Fruit fly (Drosophila melanogaster) whole organism, embryonic: Measurements from ENCODE around the gene CG13137.

Experiments
- BEAF-32 ChIP-seq: fragments of 200-800 bp; sonication (Bioruptor generic); optimal IDR thresholded peaks from 3 replicates; lab custom pipeline; 2017; ENCODE audit warnings: missing biosample characterization, missing genetic modification characterization, mild to moderate bottlenecking, moderate library complexity, missing genetic modification reagents
- Blimp-1 ChIP-seq: fragments of 200-800 bp; sonication (Bioruptor generic); optimal IDR thresholded peaks from 3 replicates; lab custom pipeline; 2018; ENCODE audit warnings: missing biosample characterization, missing genetic modification characterization, mild to moderate bottlenecking, moderate library complexity, missing genetic modification reagents
- CG10274 ChIP-seq: fragments of 200-800 bp; sonication (Bioruptor generic); optimal IDR thresholded peaks from 3 replicates; lab custom pipeline; 2017; ENCODE audit warnings: missing biosample characterization, mild to moderate bottlenecking, missing genetic modification characterization
- CG11456 ChIP-seq: fragments of 200-800 bp; sonication (Bioruptor generic); IDR thresholded peaks from 3 replicates; pipeline ENCODE4 v1.3.6; 2022; ENCODE audit warnings: missing biosample characterization, missing genetic modification characterization
- CG12942 ChIP-seq: fragments of 200-800 bp; sonication (Bioruptor generic); optimal IDR thresholded peaks from 3 replicates; lab custom pipeline; 2016; ENCODE audit warnings: missing biosample characterization, missing genetic modification characterization
- CG14441 ChIP-seq: fragments of 200-800 bp; sonication (Bioruptor generic); IDR thresholded peaks from 2 replicates; pipeline ENCODE4 v1.3.6; 2022; ENCODE audit warnings: missing biosample characterization, missing genetic modification characterization
- CG15514 ChIP-seq: fragments of 200-800 bp; sonication (Bioruptor generic); optimal IDR thresholded peaks from 3 replicates; lab custom pipeline; 2017; ENCODE audit warnings: missing biosample characterization, missing genetic modification characterization, mild to moderate bottlenecking, moderate library complexity, missing genetic modification reagents
- CG1602 ChIP-seq: fragments of 200-800 bp; sonication (Bioruptor generic); optimal IDR thresholded peaks from 3 replicates; lab custom pipeline; 2016; ENCODE audit warnings: missing biosample characterization, missing genetic modification characterization
- CG17328 ChIP-seq: fragments of 200-800 bp; sonication (Bioruptor generic); IDR thresholded peaks from 2 replicates; pipeline ENCODE4 v1.3.6; 2022; ENCODE audit warnings: missing biosample characterization, missing genetic modification characterization
- CG17359 ChIP-seq: fragments of 200-800 bp; sonication (Bioruptor generic); optimal IDR thresholded peaks from 3 replicates; lab custom pipeline; 2018; ENCODE audit warnings: missing biosample characterization, mild to moderate bottlenecking, missing genetic modification characterization, moderate library complexity
- CG2129 ChIP-seq: fragments of 200-800 bp; sonication (Bioruptor generic); IDR thresholded peaks from 2 replicates; pipeline ENCODE4 v1.3.6; 2022; ENCODE audit warnings: missing biosample characterization, missing genetic modification characterization; ENCODE audit not compliant: partially characterized antibody
- CG2199 ChIP-seq: fragments of 200-800 bp; sonication (Bioruptor generic); IDR thresholded peaks from 3 replicates; pipeline ENCODE4 v1.3.6; 2022; ENCODE audit warnings: missing biosample characterization, missing genetic modification characterization
- CG2889 ChIP-seq: fragments of 200-800 bp; sonication (Bioruptor generic); IDR thresholded peaks from 3 replicates; pipeline ENCODE4 v1.3.6; 2022; ENCODE audit warnings: missing biosample characterization, missing genetic modification characterization
- CG33213 ChIP-seq: fragments of 200-800 bp; sonication (Bioruptor generic); optimal IDR thresholded peaks from 3 replicates; lab custom pipeline; 2016; ENCODE audit warnings: missing biosample characterization, missing genetic modification characterization
- CG5953 ChIP-seq: fragments of 200-800 bp; sonication (Bioruptor generic); IDR thresholded peaks from 2 replicates; pipeline ENCODE4 v1.3.6; 2022; ENCODE audit warnings: missing biosample characterization, missing genetic modification characterization
- CG6791 ChIP-seq: fragments of 200-800 bp; sonication (Bioruptor generic); IDR thresholded peaks from 3 replicates; pipeline ENCODE4 v1.3.6; 2022; ENCODE audit warnings: missing biosample characterization, missing genetic modification characterization; ENCODE audit not compliant: partially characterized antibody
- CG7556 ChIP-seq: fragments of 200-800 bp; sonication (Bioruptor generic); optimal IDR thresholded peaks from 2 replicates; lab custom pipeline; 2017; ENCODE audit warnings: missing biosample characterization, mild to moderate bottlenecking, missing genetic modification characterization
- CG7963 ChIP-seq: fragments of 200-800 bp; sonication (Bioruptor generic); IDR thresholded peaks from 3 replicates; pipeline ENCODE4 v1.3.6; 2022; ENCODE audit warnings: missing biosample characterization, missing genetic modification characterization; ENCODE audit not compliant: partially characterized antibody
- CG8089 ChIP-seq: fragments of 200-800 bp; sonication (Bioruptor generic); optimal IDR thresholded peaks from 3 replicates; lab custom pipeline; 2016; ENCODE audit warnings: missing biosample characterization, missing genetic modification characterization
- CG8944 ChIP-seq: fragments of 200-800 bp; sonication (Bioruptor generic); optimal IDR thresholded peaks from 3 replicates; lab custom pipeline; 2016; ENCODE audit warnings: missing biosample characterization, missing genetic modification characterization
- CHES-1-like ChIP-seq: fragments of 200-800 bp; sonication (Bioruptor generic); optimal IDR thresholded peaks from 2 replicates; lab custom pipeline; 2016; ENCODE audit warnings: missing biosample characterization, missing genetic modification characterization
- D ChIP-seq, 2 experiments: fragments of 200-800 bp in 1 of 2; fragments of >200 bp in 1 of 2; sonication (Bioruptor generic) in 1 of 2; optimal IDR thresholded peaks; 2 replicates in 1 of 2; 3 replicates in 1 of 2; lab custom pipeline; 2017; ENCODE audit warnings: mild to moderate bottlenecking in 1 of 2, missing biosample characterization in 1 of 2, missing genetic modification characterization in 1 of 2, missing genetic modification reagents in 1 of 2
- GATAe ChIP-seq: fragments of 200-800 bp; sonication (Bioruptor generic); conservative IDR thresholded peaks from 2 replicates; pipeline ENCODE4 v1.3.6; 2022; ENCODE audit warnings: missing biosample characterization, missing genetic modification characterization
- HHEX ChIP-seq: fragments of 200-800 bp; sonication (Bioruptor generic); optimal IDR thresholded peaks from 3 replicates; lab custom pipeline; 2017; ENCODE audit warnings: missing biosample characterization, mild to moderate bottlenecking, missing genetic modification characterization, missing genetic modification reagents
- HLH54F ChIP-seq: fragments of 200-800 bp; sonication (Bioruptor generic); optimal IDR thresholded peaks from 3 replicates; lab custom pipeline; 2016; ENCODE audit warnings: missing biosample characterization, missing genetic modification characterization
- Hmr ChIP-seq: fragments of 200-800 bp; sonication (Bioruptor generic); optimal IDR thresholded peaks from 3 replicates; lab custom pipeline; 2017; ENCODE audit warnings: mild to moderate bottlenecking, missing biosample characterization, missing genetic modification reagents, missing genetic modification characterization
- Med ChIP-seq: fragments of 200-800 bp; sonication (Bioruptor generic); peaks from one replicate; lab custom pipeline; 2016; ENCODE audit warnings: missing biosample characterization, missing genetic modification characterization, mild to moderate bottlenecking, inconsistent platforms, moderate library complexity
- Optix ChIP-seq: fragments of 200-800 bp; sonication (Bioruptor generic); IDR thresholded peaks from 3 replicates; pipeline ENCODE4 v1.3.6; 2022; ENCODE audit warnings: missing biosample characterization, missing genetic modification characterization
- Rfx ChIP-seq: fragments of 200-800 bp; sonication (Bioruptor generic); IDR thresholded peaks from 2 replicates; pipeline ENCODE4 v1.3.6; 2022; ENCODE audit warnings: missing biosample characterization, missing genetic modification characterization
- Side ChIP-seq: fragments of 200-800 bp; sonication (Bioruptor generic); optimal IDR thresholded peaks from 2 replicates; lab custom pipeline; 2016; ENCODE audit warnings: missing biosample characterization, missing genetic modification characterization
- Taf1 ChIP-seq: fragments of 200-800 bp; sonication (Bioruptor generic); IDR thresholded peaks from 2 replicates; pipeline ENCODE4 v1.3.6; 2022; ENCODE audit warnings: missing biosample characterization, missing genetic modification characterization
- br ChIP-seq: fragments of >200 bp; optimal IDR thresholded peaks from 2 replicates; lab custom pipeline; 2017
- cg ChIP-seq: fragments of 200-800 bp; sonication (Bioruptor generic); optimal IDR thresholded peaks from 3 replicates; lab custom pipeline; 2019; ENCODE audit warnings: missing biosample characterization, mild to moderate bottlenecking, missing genetic modification characterization, moderate library complexity
- chif ChIP-seq, 2 experiments: fragments of 200-800 bp; sonication (Bioruptor generic); optimal IDR thresholded peaks; 3 replicates each; lab custom pipeline; 2016; ENCODE audit warnings: missing biosample characterization in 2 of 2, missing genetic modification characterization in 2 of 2
- ci ChIP-seq: fragments of 200-800 bp; sonication (Bioruptor generic); IDR thresholded peaks from 3 replicates; pipeline ENCODE4 v1.3.6; 2022; ENCODE audit warnings: missing biosample characterization, missing genetic modification characterization
- dpn ChIP-seq, 2 experiments: fragments of 200-800 bp; sonication (Bioruptor generic); optimal IDR thresholded peaks; 3 replicates each; lab custom pipeline; 2016; ENCODE audit warnings: missing biosample characterization in 2 of 2, missing genetic modification characterization in 2 of 2
- esg ChIP-seq: fragments of 200-800 bp; sonication (Bioruptor generic); conservative IDR thresholded peaks from 2 replicates; pipeline ENCODE4 v1.3.6; 2022; ENCODE audit warnings: missing biosample characterization, missing genetic modification characterization
- gsb-n ChIP-seq: fragments of 200-800 bp; sonication (Bioruptor generic); optimal IDR thresholded peaks from 3 replicates; lab custom pipeline; 2018; ENCODE audit warnings: missing biosample characterization, mild to moderate bottlenecking, missing genetic modification characterization
- kah ChIP-seq: fragments of 200-800 bp; sonication (Bioruptor generic); optimal IDR thresholded peaks from 2 replicates; lab custom pipeline; 2018; ENCODE audit warnings: missing biosample characterization, mild to moderate bottlenecking, missing genetic modification characterization
- lov ChIP-seq, 2 experiments: fragments of 200-800 bp in 1 of 2; fragments of >200 bp in 1 of 2; sonication (Bioruptor generic) in 1 of 2; IDR thresholded peaks in 1 of 2; optimal IDR thresholded peaks in 1 of 2; 2 replicates in 1 of 2; 3 replicates in 1 of 2; pipeline versions ENCODE4 v1.3.6 to Lab custom; 2017 to 2022; ENCODE audit warnings: missing biosample characterization in 1 of 2, missing genetic modification characterization in 1 of 2
- nom ChIP-seq: fragments of 200-800 bp; sonication (Bioruptor generic); optimal IDR thresholded peaks from 2 replicates; lab custom pipeline; 2017; ENCODE audit warnings: missing biosample characterization, missing genetic modification characterization, mild to moderate bottlenecking, moderate library complexity, missing genetic modification reagents
- otp ChIP-seq: fragments of 200-800 bp; sonication (Bioruptor generic); IDR thresholded peaks from 3 replicates; pipeline ENCODE4, ENCODE4 v1.3.6; 2022; ENCODE audit warnings: missing biosample characterization, missing genetic modification characterization
- scrt ChIP-seq: fragments of 200-800 bp; sonication (Bioruptor generic); optimal IDR thresholded peaks from 2 replicates; lab custom pipeline; 2018; ENCODE audit warnings: missing biosample characterization, mild to moderate bottlenecking, missing genetic modification characterization, moderate library complexity
- slou ChIP-seq: fragments of 200-800 bp; sonication (Bioruptor generic); optimal IDR thresholded peaks from 3 replicates; lab custom pipeline; 2016; ENCODE audit warnings: missing biosample characterization, missing genetic modification characterization
- sob ChIP-seq: fragments of 200-800 bp; sonication (Bioruptor generic); IDR thresholded peaks from 2 replicates; pipeline ENCODE4 v1.3.6; 2022; ENCODE audit warnings: missing biosample characterization, missing genetic modification characterization
- sqz ChIP-seq: fragments of 200-800 bp; sonication (Bioruptor generic); optimal IDR thresholded peaks from 3 replicates; lab custom pipeline; 2018; ENCODE audit warnings: missing biosample characterization, mild to moderate bottlenecking, missing genetic modification characterization
- tio ChIP-seq: fragments of 200-800 bp; sonication (Bioruptor generic); optimal IDR thresholded peaks from 2 replicates; lab custom pipeline; 2017; ENCODE audit warnings: missing biosample characterization, missing genetic modification characterization, inconsistent platforms
- unc-4 ChIP-seq: fragments of 200-800 bp; sonication (Bioruptor generic); IDR thresholded peaks from 2 replicates; pipeline ENCODE4 v1.3.6; 2022; ENCODE audit warnings: missing biosample characterization, missing genetic modification characterization; ENCODE audit not compliant: partially characterized antibody
- zen2 ChIP-seq: fragments of 200-800 bp; sonication (Bioruptor generic); IDR thresholded peaks from 3 replicates; pipeline ENCODE4 v1.3.6; 2022; ENCODE audit warnings: missing biosample characterization, missing genetic modification characterization; ENCODE audit not compliant: partially characterized antibody

The CG13137 gene

dm6 chr2L:10200847-10201246 lies 28.3 kb downstream of the CG13137 start, which contains the start of the genes Ripalpha and RpL7 (continued):
- TF ChIP-seq CG2129 (GFP tag; lab: Robert Waterston, UW) (peak; percentile 48), HHEX (peak; percentile 99), Rfx (peak; percentile 99), CHES-1-like (GFP tag; lab: Kevin White, UChicago) (peak; percentile 99), Taf1 (GFP tag; lab: Robert Waterston, UW) (peak; percentile 80; the same call in 1 of the 2 replicates), CG17328 (GFP tag; lab: Robert Waterston, UW) (peak; percentile 98), D (optimal IDR thresholded peaks at IDR 0.05; lab: Kevin White, UChicago) (no peak), D (GFP tag; optimal IDR thresholded peaks at IDR 0.05; lab: Kevin White, UChicago) (peak; percentile 93), cg (no peak), otp (GFP tag; lab: Robert Waterston, UW) (peak; percentile 99), CG12942 (GFP tag; lab: Kevin White, UChicago) (peak; percentile 97), CG10274 (GFP tag; lab: Kevin White, UChicago) (peak; percentile 95), Side (GFP tag; lab: Kevin White, UChicago) (peak; percentile 98), zen2 (GFP tag; lab: Robert Waterston, UW) (peak; percentile 71), dpn (GFP tag; optimal IDR thresholded peaks at IDR 0.05; lab: Kevin White, UChicago) (peak; percentile 95 to 98), CG7963 (GFP tag; lab: Robert Waterston, UW) (peak; percentile 88), slou (GFP tag; lab: Kevin White, UChicago) (peak; percentile 96), CG8089 (GFP tag; lab: Kevin White, UChicago) (peak; percentile 98), nom (GFP tag; lab: Kevin White, UChicago) (peak; percentile 96), GATAe (GFP tag; lab: Robert Waterston, UW) (peak; percentile 81), scrt (GFP tag; lab: Kevin White, UChicago) (peak; percentile 95), CG14441 (GFP tag; lab: Robert Waterston, UW) (peak; percentile 93), Blimp-1 (GFP tag; lab: Kevin White, UChicago) (peak; percentile 89), CG2889 (GFP tag; lab: Robert Waterston, UW) (peak; percentile 87), CG8944 (GFP tag; lab: Kevin White, UChicago) (peak; percentile 98), CG17359 (tag; lab: Kevin White, UChicago) (peak; percentile 96), CG6791 (peak; percentile 95), CG1602 (GFP tag; lab: Kevin White, UChicago) (peak; percentile 92), BEAF-32 (peak; percentile 98)

dm6 chr2L:10201743-10202142 lies 29.2 kb downstream of the CG13137 start:
- TF ChIP-seq kah (GFP tag; lab: Kevin White, UChicago) (no peak), sqz (no peak), HLH54F (GFP tag; lab: Kevin White, UChicago) (no peak), gsb-n (tag; lab: Kevin White, UChicago) (no peak), CG7556 (GFP tag; lab: Kevin White, UChicago) (no peak), esg (GFP tag; lab: Robert Waterston, UW) (no peak), CG17328 (GFP tag; lab: Robert Waterston, UW) (no peak), unc-4 (GFP tag; lab: Robert Waterston, UW) (no peak), br (lab: Kevin White, UChicago) (no peak), Med (GFP tag; lab: Kevin White, UChicago) (peak; percentile 62), CG33213 (no peak), CG11456 (GFP tag; lab: Robert Waterston, UW) (peak; percentile 69; the same call in 1 of the 3 replicates), Optix (GFP tag; lab: Robert Waterston, UW) (no peak), sob (GFP tag; lab: Robert Waterston, UW) (0 out of 2 replicates have a peak, but pooled peaks have one; percentile 44), lov (optimal IDR thresholded peaks at IDR 0.05; lab: Kevin White, UChicago) (no peak), lov (GFP tag; IDR thresholded peaks at IDR 0.05; lab: Robert Waterston, UW) (0 out of 3 replicates have a peak, but pooled peaks have one; percentile 23), ci (GFP tag; lab: Robert Waterston, UW) (peak; percentile 13; the same call in 1 of the 3 replicates), chif (GFP tag; optimal IDR thresholded peaks at IDR 0.05; lab: Kevin White, UChicago) (no peak), D (optimal IDR thresholded peaks at IDR 0.05; lab: Kevin White, UChicago) (no peak), D (GFP tag; optimal IDR thresholded peaks at IDR 0.05; lab: Kevin White, UChicago) (no peak), CG15514 (GFP tag; lab: Kevin White, UChicago) (no peak), tio (GFP tag; lab: Kevin White, UChicago) (no peak), CG2199 (GFP tag; lab: Robert Waterston, UW) (no peak), CG5953 (GFP tag; lab: Robert Waterston, UW) (no peak), Hmr (GFP tag; lab: Kevin White, UChicago) (no peak)
